Fruit fly (Drosophila melanogaster): ENCODE data around the gene Rad9.
A peak's percentile ranks its signal among the peaks of the same experiment; 100 is the strongest.

Gene Rad9

dm6 chr3L:18824851-18825250, 47.5 kb downstream of the Rad9 start:
- TF ChIP-seq pad (GFP tag; optimal IDR thresholded peaks at IDR 0.05) (no peak), ovo (GFP tag; optimal IDR thresholded peaks at IDR 0.05) (no peak), CG7101 (tag; optimal IDR thresholded peaks at IDR 0.05) (no peak), Crg-1 (GFP tag; optimal IDR thresholded peaks at IDR 0.05) (no peak), CG33017 (tag; optimal IDR thresholded peaks at IDR 0.05) (no peak), Clk (GFP tag; optimal IDR thresholded peaks at IDR 0.05) (no peak), Hr96 (GFP tag; optimal IDR thresholded peaks at IDR 0.05) (no peak), cic (GFP tag; optimal IDR thresholded peaks at IDR 0.05) (no peak), toe (GFP tag; optimal IDR thresholded peaks at IDR 0.05) (no peak), bab1 (GFP tag; optimal IDR thresholded peaks at IDR 0.05) (no peak), tj (GFP tag; optimal IDR thresholded peaks at IDR 0.05) (no peak), kay (GFP tag; ENCODE audit: borderline replicate concordance) (no peak), cnc (optimal IDR thresholded peaks at IDR 0.05) (no peak)

DNA sequence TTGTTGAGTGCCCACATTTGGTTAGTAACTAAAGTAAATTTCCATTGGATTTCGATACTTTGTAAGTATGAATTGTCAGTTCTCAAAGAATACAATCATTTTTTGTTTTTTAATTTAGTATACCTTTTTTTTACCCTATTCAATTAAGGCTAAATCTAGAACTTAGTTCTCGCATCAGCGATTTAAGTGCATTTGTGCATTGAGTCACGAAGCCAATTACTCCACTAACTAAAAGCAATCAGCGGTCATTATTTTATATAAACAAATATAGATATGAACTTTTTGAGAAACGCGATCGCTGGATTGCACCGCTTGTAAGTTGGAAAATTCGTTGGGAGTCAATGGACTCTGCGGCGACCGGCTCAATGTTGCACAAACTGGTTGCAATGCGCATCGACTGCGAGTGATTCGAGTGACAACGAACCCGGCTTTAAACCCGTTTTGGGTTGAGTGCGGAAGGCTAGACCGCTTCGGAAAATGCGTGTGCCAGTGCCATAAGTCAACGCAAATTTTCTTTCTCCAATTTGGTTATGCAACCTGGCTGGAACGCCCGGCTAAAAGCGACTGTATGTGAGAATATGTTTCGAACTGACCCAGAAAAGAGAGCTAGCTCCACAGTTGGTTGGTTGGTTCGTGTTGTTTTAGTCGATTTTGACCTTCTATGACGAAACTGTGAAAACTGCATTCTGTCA, 48.3 kb downstream of the Rad9 start:
- TF ChIP-seq Crg-1 (GFP tag; optimal IDR thresholded peaks at IDR 0.05): no peak
- peak; percentile 93 for TF ChIP-seq kay (GFP tag; ENCODE audit: borderline replicate concordance)

- TF ChIP-seq CG11617 (GFP tag; optimal IDR thresholded peaks at IDR 0.05) (no peak), CG7045 (GFP tag; optimal IDR thresholded peaks at IDR 0.05) (no peak), CG1620 (GFP tag; optimal IDR thresholded peaks at IDR 0.05) (no peak), CG14711 (tag; optimal IDR thresholded peaks at IDR 0.05) (no peak), tj (GFP tag; optimal IDR thresholded peaks at IDR 0.05) (no peak), Hr96 (GFP tag; optimal IDR thresholded peaks at IDR 0.05) (no peak), cic (GFP tag; optimal IDR thresholded peaks at IDR 0.05) (no peak), kay (GFP tag; ENCODE audit: borderline replicate concordance) (no peak), Crg-1 (GFP tag; optimal IDR thresholded peaks at IDR 0.05) (no peak), pad (GFP tag; optimal IDR thresholded peaks at IDR 0.05) (no peak), Clk (GFP tag; optimal IDR thresholded peaks at IDR 0.05) (no peak), toe (GFP tag; optimal IDR thresholded peaks at IDR 0.05) (no peak)
Observed at dm6 chr3L:18823221-18823514, 49.2 kb downstream of the Rad9 start.

- TF ChIP-seq CG14711 (tag; optimal IDR thresholded peaks at IDR 0.05) (peak; percentile 98), Clk (GFP tag; optimal IDR thresholded peaks at IDR 0.05) (peak; percentile 69), cnc (optimal IDR thresholded peaks at IDR 0.05) (no peak), CG1620 (GFP tag; optimal IDR thresholded peaks at IDR 0.05) (peak; percentile 72), Crg-1 (GFP tag; optimal IDR thresholded peaks at IDR 0.05) (peak; percentile 64), Hr96 (GFP tag; optimal IDR thresholded peaks at IDR 0.05) (no peak), CG7101 (tag; optimal IDR thresholded peaks at IDR 0.05) (peak; percentile 67), CG11617 (GFP tag; optimal IDR thresholded peaks at IDR 0.05) (peak; percentile 97), kay (GFP tag; ENCODE audit: borderline replicate concordance) (peak; percentile 95), CG33017 (tag; optimal IDR thresholded peaks at IDR 0.05) (peak; percentile 85), cic (GFP tag; optimal IDR thresholded peaks at IDR 0.05) (peak; percentile 95), bab1 (GFP tag; optimal IDR thresholded peaks at IDR 0.05) (peak; percentile 73), CG7045 (GFP tag; optimal IDR thresholded peaks at IDR 0.05) (peak; percentile 92), CG5204 (GFP tag; optimal IDR thresholded peaks at IDR 0.05) (no peak), ovo (GFP tag; optimal IDR thresholded peaks at IDR 0.05) (peak; percentile 84), Mnt (GFP tag; optimal IDR thresholded peaks at IDR 0.05) (peak; percentile 75), CG12768 (GFP tag; optimal IDR thresholded peaks at IDR 0.05) (peak; percentile 98), tj (GFP tag; optimal IDR thresholded peaks at IDR 0.05) (peak; percentile 92), pad (GFP tag; optimal IDR thresholded peaks at IDR 0.05) (peak; percentile 36), toe (GFP tag; optimal IDR thresholded peaks at IDR 0.05) (peak; percentile 77)
Observed at dm6 chr3L:18822450-18823220, 49.7 kb downstream of the Rad9 start, which contains the start of gene Cat. Cat (plus strand) TSS chr3L:18822604.

dm6 chr3L:18822049-18822448, 50.3 kb downstream of the Rad9 start:
- no peak for TF ChIP-seq pad (GFP tag; optimal IDR thresholded peaks at IDR 0.05)
- peak; percentile 91 for TF ChIP-seq kay (GFP tag; ENCODE audit: borderline replicate concordance)

- TF ChIP-seq tj (GFP tag; optimal IDR thresholded peaks at IDR 0.05): peak; percentile 28
- no peak for TF ChIP-seq toe (GFP tag; optimal IDR thresholded peaks at IDR 0.05)
- no peak for TF ChIP-seq Clk (GFP tag; optimal IDR thresholded peaks at IDR 0.05)
- TF ChIP-seq Mnt (GFP tag; optimal IDR thresholded peaks at IDR 0.05): no peak
- no peak for TF ChIP-seq CG1620 (GFP tag; optimal IDR thresholded peaks at IDR 0.05)
Observed at dm6 chr3L:18820638-18821382, 51.5 kb downstream of the Rad9 start, which contains the start of the genes CG14073 and HipHop. CG14073 (minus strand) TSS chr3L:18820675. HipHop (plus strand) TSS chr3L:18821171.

All from whole organism, adult.